Worm (Caenorhabditis elegans) whole organism, L4 larva: Measurements from ENCODE around the gene B0454.6.
A peak's percentile ranks its signal among the peaks of the same experiment; 100 is the strongest.

Experiments
- Y105C5A.15 ChIP-seq: fragments of 200-800 bp; sonication (Bioruptor generic); IDR thresholded peaks from 2 replicates; pipeline ENCODE4 v1.3.6; 2022; ENCODE audit warnings: missing genetic modification characterization, missing compliant biosample characterization
- aly-2 ChIP-seq: sonication (generic microtip); optimal IDR thresholded peaks from 2 replicates; lab custom pipeline; 2018; ENCODE audit warnings: missing biosample characterization, missing genetic modification characterization
- arid-1 ChIP-seq: fragments of 200-800 bp; sonication (Bioruptor generic); conservative IDR thresholded peaks from 2 replicates; pipeline ENCODE4 v1.3.6; 2022; ENCODE audit warnings: missing genetic modification reagents, missing genetic modification characterization, missing compliant biosample characterization
- ceh-44 ChIP-seq: fragments of 200-800 bp; sonication (Bioruptor generic); IDR thresholded peaks from 2 replicates; pipeline ENCODE4 v1.3.6; 2022; ENCODE audit warnings: missing genetic modification reagents, missing genetic modification characterization, missing compliant biosample characterization
- egl-27 ChIP-seq: sonication (generic microtip); optimal IDR thresholded peaks from 3 replicates; lab custom pipeline; 2017; ENCODE audit warnings: missing biosample characterization, missing genetic modification reagents, missing genetic modification characterization
- jun-1 ChIP-seq: fragments of 150-350 bp; optimal IDR thresholded peaks from 2 replicates; lab custom pipeline; 2014; ENCODE audit warnings: missing biosample characterization, missing genetic modification reagents, missing genetic modification characterization
- lin-13 ChIP-seq: fragments of 150-350 bp; optimal IDR thresholded peaks from 2 replicates; lab custom pipeline; 2014; ENCODE audit warnings: missing biosample characterization, missing genetic modification reagents, missing genetic modification characterization
- lin-15B ChIP-seq: fragments of 150-350 bp; sonication (generic microtip); optimal IDR thresholded peaks from 3 replicates; lab custom pipeline; 2014; ENCODE audit warnings: missing biosample characterization, missing genetic modification characterization
- madf-5 ChIP-seq, 2 experiments: fragments of 200-800 bp; sonication (Bioruptor generic); IDR thresholded peaks; 2 replicates each; pipeline ENCODE4 v1.3.6; 2022; ENCODE audit warnings: missing compliant biosample characterization in 2 of 2, missing genetic modification characterization in 2 of 2
- nhr-76 ChIP-seq: fragments of 150-350 bp; optimal IDR thresholded peaks from 2 replicates; lab custom pipeline; 2014; ENCODE audit warnings: missing biosample characterization, missing genetic modification characterization
- php-3 ChIP-seq: fragments of 200-800 bp; sonication (Bioruptor generic); IDR thresholded peaks from 2 replicates; pipeline ENCODE4 v1.3.6; 2022; ENCODE audit warnings: missing genetic modification reagents, missing genetic modification characterization, missing compliant biosample characterization
- skn-1 ChIP-seq: fragments of 150-350 bp; optimal IDR thresholded peaks from 2 replicates; lab custom pipeline; 2014; ENCODE audit warnings: missing biosample characterization, missing genetic modification characterization
- snpc-4 ChIP-seq: fragments of 150-350 bp; optimal IDR thresholded peaks from 2 replicates; lab custom pipeline; 2014; ENCODE audit warnings: missing biosample characterization, missing genetic modification characterization
- zag-1 ChIP-seq: fragments of 150-350 bp; optimal IDR thresholded peaks from 2 replicates; lab custom pipeline; 2014; ENCODE audit warnings: missing biosample characterization, missing genetic modification characterization

DNA sequence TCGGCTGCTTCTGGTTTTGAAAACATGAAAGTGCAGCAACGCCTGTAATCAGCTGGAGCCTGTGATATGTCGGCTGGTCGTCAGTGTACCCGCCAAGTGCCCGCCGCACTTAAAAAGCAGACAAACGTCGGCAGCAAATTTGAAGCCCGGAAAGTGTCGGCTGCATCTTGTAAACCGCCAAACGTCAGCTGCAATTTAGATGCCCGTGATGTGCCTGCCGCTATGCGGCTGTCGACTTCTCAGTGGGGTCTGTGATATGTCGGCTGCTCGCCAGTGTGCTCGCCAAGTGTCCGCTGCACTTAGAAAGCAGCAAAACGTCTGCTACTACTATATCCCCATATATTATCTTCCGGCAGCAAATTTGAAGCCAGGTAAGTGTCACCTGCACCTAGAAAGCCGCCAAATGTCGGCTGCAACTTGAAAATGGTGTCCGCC is 45.4 kb upstream of the B0454.6 start:
- TF ChIP-seq php-3 (GFP tag; lab: Robert Waterston, UW) (0 out of 2 replicates have a peak, but pooled peaks have one; percentile 17), ceh-44 (GFP tag; lab: Robert Waterston, UW) (no peak), lin-13 (GFP tag; lab: Kevin White, UChicago) (peak; percentile 14), zag-1 (tag; lab: Kevin White, UChicago) (no peak), skn-1 (no peak), Y105C5A.15 (GFP tag; lab: Robert Waterston, UW) (no peak), madf-5 (GFP tag; IDR thresholded peaks at IDR 0.05; lab: Robert Waterston, UW) (0 out of 4 replicates have a peak, but pooled peaks of 1 of the 2 experiments have one; percentile 57), snpc-4 (tag; lab: Kevin White, UChicago) (peak; percentile 46), arid-1 (GFP tag; lab: Robert Waterston, UW) (no peak), egl-27 (tag; lab: Kevin White, UChicago) (no peak), aly-2 (tag; lab: Kevin White, UChicago) (no peak), jun-1 (no peak), lin-15B (tag; lab: Kevin White, UChicago) (no peak), nhr-76 (tag; lab: Kevin White, UChicago) (no peak)
